Worm (Caenorhabditis elegans) whole organism, L4/young adult: Measurements from ENCODE around the gene C55C3.3.

ENCODE experiments used
- W03F9.2 ChIP-seq: fragments of 150-350 bp; optimal IDR thresholded peaks from 2 replicates; lab custom pipeline; 2014; ENCODE audit warnings: missing biosample characterization, missing genetic modification characterization
- him-1 ChIP-seq: sonication (generic microtip); optimal IDR thresholded peaks from 2 replicates; lab custom pipeline; 2016; ENCODE audit warnings: missing genotype, missing genetic modification reagents, missing genetic modification characterization, missing compliant biosample characterization

ce11 chrIV:5706603-5707002, 21.5 kb downstream of the C55C3.3 start:
- TF ChIP-seq him-1 (no peak), W03F9.2 (tag; lab: Kevin White, UChicago) (no peak)
